Fruit fly (Drosophila melanogaster): ENCODE data around the gene CG17672.

CG17672 gene

DNA sequence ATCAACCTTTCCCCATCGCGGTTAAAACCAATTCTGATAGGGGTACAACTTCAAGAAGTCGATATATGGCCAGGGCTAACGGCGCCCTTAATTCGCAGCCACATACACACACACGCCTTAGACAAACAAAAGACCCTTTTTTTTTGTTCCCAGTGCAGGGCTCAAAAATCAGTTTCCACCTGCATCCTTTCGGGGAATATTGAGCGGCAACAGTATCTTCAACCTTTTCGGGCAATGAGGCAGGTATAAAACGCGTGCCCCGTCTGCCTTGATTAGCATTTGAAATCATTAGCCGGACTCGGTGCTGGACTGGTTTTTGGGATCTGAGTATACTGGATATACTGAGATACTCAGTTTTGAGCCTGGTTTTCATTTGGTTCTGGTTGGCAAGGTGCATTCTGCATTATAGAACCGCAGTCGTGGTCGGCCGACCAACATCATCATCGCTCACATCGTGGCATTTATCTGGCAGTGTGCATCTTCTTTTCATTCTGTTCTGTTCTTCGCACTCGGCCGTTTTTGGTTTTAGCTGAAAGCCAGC lies 45.4 kb downstream of the CG17672 start:
- TF ChIP-seq btn (GFP tag; optimal IDR thresholded peaks at IDR 0.05), result no peak
- no peak for TF ChIP-seq CG1529 (GFP tag; optimal IDR thresholded peaks at IDR 0.05)
- no peak for TF ChIP-seq HLH4C (GFP tag; IDR thresholded peaks at IDR 0.05; ENCODE audit: partially characterized antibody)
- no peak for TF ChIP-seq unpg (GFP tag; optimal IDR thresholded peaks at IDR 0.05)
- peak; percentile 78; the same call in 1 of the 3 replicates for TF ChIP-seq CG2199 (GFP tag; IDR thresholded peaks at IDR 0.05)
- peak; percentile 51 for TF ChIP-seq corto (GFP tag; optimal IDR thresholded peaks at IDR 0.05)
- TF ChIP-seq Ets65A (GFP tag), result peak; percentile 51
- TF ChIP-seq fd64A (GFP tag; optimal IDR thresholded peaks at IDR 0.05), result no peak
- no peak for TF ChIP-seq MESR4 (GFP tag; optimal IDR thresholded peaks at IDR 0.05)
- TF ChIP-seq CG2875 (GFP tag; optimal IDR thresholded peaks at IDR 0.05), result no peak
- TF ChIP-seq Eip74EF (GFP tag; optimal IDR thresholded peaks at IDR 0.05), result no peak
- peak; percentile 78 for TF ChIP-seq Kr (GFP tag; optimal IDR thresholded peaks at IDR 0.05)
- no peak for TF ChIP-seq CG2129 (GFP tag; IDR thresholded peaks at IDR 0.05; ENCODE audit: partially characterized antibody)
- TF ChIP-seq CG15011 (GFP tag; optimal IDR thresholded peaks at IDR 0.05), result no peak
- TF ChIP-seq CG10959 (GFP tag; IDR thresholded peaks at IDR 0.05), result no peak
- TF ChIP-seq gcm (GFP tag; optimal IDR thresholded peaks at IDR 0.05), result peak; percentile 13
- TF ChIP-seq ap (GFP tag; IDR thresholded peaks at IDR 0.05), result no peak
- TF ChIP-seq Atf-2 (GFP tag; optimal IDR thresholded peaks at IDR 0.05), result no peak
- TF ChIP-seq CG5953 (GFP tag; IDR thresholded peaks at IDR 0.05), result no peak
- TF ChIP-seq CG12155 (GFP tag; optimal IDR thresholded peaks at IDR 0.05), result no peak
- TF ChIP-seq mam (GFP tag; optimal IDR thresholded peaks at IDR 0.05), result no peak
- no peak for TF ChIP-seq hkb (optimal IDR thresholded peaks at IDR 0.05)
- no peak for TF ChIP-seq hkb (GFP tag; IDR thresholded peaks at IDR 0.05)
- no peak for TF ChIP-seq CG11247 (GFP tag; IDR thresholded peaks at IDR 0.05)
- TF ChIP-seq zen (tag; optimal IDR thresholded peaks at IDR 0.05), result peak; percentile 68
- no peak for TF ChIP-seq cad (GFP tag; optimal IDR thresholded peaks at IDR 0.05)
- TF ChIP-seq sqz (GFP tag; optimal IDR thresholded peaks at IDR 0.05), result peak; percentile 31
- TF ChIP-seq ac (GFP tag; optimal IDR thresholded peaks at IDR 0.05), result peak; percentile 75
- TF ChIP-seq kni (GFP tag; optimal IDR thresholded peaks at IDR 0.05), result peak; percentile 79
- TF ChIP-seq tll (GFP tag; optimal IDR thresholded peaks at IDR 0.05), result peak in 1 of 2 experiments; percentile 95
- TF ChIP-seq ATbp (GFP tag; optimal IDR thresholded peaks at IDR 0.05), result no peak
- TF ChIP-seq ken (GFP tag; IDR thresholded peaks at IDR 0.05), result 0 out of 3 replicates have a peak, but pooled peaks have one; percentile 8

DNA sequence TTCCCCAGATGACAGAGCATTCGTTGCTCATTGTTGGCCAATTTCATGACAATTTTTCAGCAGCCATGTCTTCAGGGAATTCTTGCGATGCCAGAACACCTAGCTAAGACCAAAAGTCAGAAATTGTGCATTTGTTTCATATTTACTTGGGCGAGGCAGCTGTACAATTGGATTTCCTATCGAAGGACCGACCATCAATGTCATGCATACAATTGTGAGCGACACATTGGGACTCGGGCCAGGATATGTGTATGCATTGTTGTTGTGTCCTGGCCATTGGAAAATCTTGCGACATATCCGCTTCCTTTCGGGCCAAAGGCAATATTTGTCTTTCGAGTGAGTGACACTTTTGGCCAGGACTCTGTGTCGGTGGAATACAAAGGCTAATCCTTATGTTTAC lies 48.6 kb downstream of the CG17672 start:
- TF ChIP-seq CG15479 (GFP tag; optimal IDR thresholded peaks at IDR 0.05), result peak; percentile 29
- peak; percentile 96 for TF ChIP-seq D (optimal IDR thresholded peaks at IDR 0.05)
- no peak for TF ChIP-seq D (GFP tag; optimal IDR thresholded peaks at IDR 0.05)
- TF ChIP-seq Ets65A (GFP tag), result peak; percentile 10
- peak; percentile 68 for TF ChIP-seq Elba2 (GFP tag; optimal IDR thresholded peaks at IDR 0.05)
- TF ChIP-seq tll (GFP tag; optimal IDR thresholded peaks at IDR 0.05), result peak in 1 of 2 experiments; percentile 82
- no peak for TF ChIP-seq GATAe (GFP tag; conservative IDR thresholded peaks at IDR 0.05)
- no peak for TF ChIP-seq Nf-YA (GFP tag; IDR thresholded peaks at IDR 0.05)
- no peak for TF ChIP-seq Dfd (GFP tag; optimal IDR thresholded peaks at IDR 0.05)
- no peak for TF ChIP-seq CG6765 (GFP tag; optimal IDR thresholded peaks at IDR 0.05)
- TF ChIP-seq cad (GFP tag; optimal IDR thresholded peaks at IDR 0.05), result peak; percentile 32
- no peak for TF ChIP-seq bsh (GFP tag; optimal IDR thresholded peaks at IDR 0.05)
- peak; percentile 29; the same call in 1 of the 2 replicates for TF ChIP-seq CG4360 (GFP tag; IDR thresholded peaks at IDR 0.05)

All from whole organism, embryonic.